Worm (Caenorhabditis elegans): ENCODE data around the gene W10G6.6.
A peak's percentile ranks its signal among the peaks of the same experiment; 100 is the strongest.

- TF ChIP-seq blmp-1 (tag; optimal IDR thresholded peaks at IDR 0.05) (peak; percentile 43), C34B4.2 (tag; optimal IDR thresholded peaks at IDR 0.05) (no peak), egl-27 (tag; optimal IDR thresholded peaks at IDR 0.05) (no peak), pqm-1 (tag; optimal IDR thresholded peaks at IDR 0.05) (no peak), lin-39 (tag; optimal IDR thresholded peaks at IDR 0.05) (no peak)
These were observed 24.8 kb upstream of the W10G6.6 start, which contains the start of gene sdc-1 for ce11 chrX:16275255-16275813.

All from whole organism, L1 larva.